Fruit fly (Drosophila melanogaster) whole organism, wandering third instar larva: ENCODE results near the gene CG3581.

Experiments
- CG32264 ChIP-seq: fragments of 200-800 bp; sonication (Bioruptor generic); optimal IDR thresholded peaks from 2 replicates; lab custom pipeline; 2016; ENCODE audit warnings: missing biosample characterization, missing genetic modification characterization
- CG9705 ChIP-seq: fragments of 200-800 bp; sonication (Bioruptor generic); optimal IDR thresholded peaks from 2 replicates; lab custom pipeline; 2018; ENCODE audit warnings: missing biosample characterization, mild to moderate bottlenecking, missing genetic modification characterization
- CrebA ChIP-seq: fragments of 200-800 bp; sonication (Bioruptor generic); optimal IDR thresholded peaks from 2 replicates; lab custom pipeline; 2016; ENCODE audit warnings: missing biosample characterization, mild to moderate bottlenecking, missing genetic modification characterization, borderline replicate concordance
- Dfd ChIP-seq: fragments of >200 bp; optimal IDR thresholded peaks from 2 replicates; lab custom pipeline; 2017; ENCODE audit warnings: missing biosample characterization, missing genetic modification characterization
- Dif ChIP-seq: fragments of 200-275, 200-300 bp; sonication (Bioruptor generic); optimal IDR thresholded peaks from 2 replicates; lab custom pipeline; 2018; ENCODE audit warnings: missing biosample characterization, missing genetic modification characterization; ENCODE audit not compliant: partially characterized antibody
- GATAd ChIP-seq: sonication (Bioruptor generic); optimal IDR thresholded peaks from 2 replicates; lab custom pipeline; 2016; ENCODE audit warnings: missing biosample characterization, missing genetic modification characterization
- HLH106 ChIP-seq: fragments of 200-800 bp; optimal IDR thresholded peaks from 3 replicates; lab custom pipeline; 2019; ENCODE audit warnings: missing biosample characterization, mild to moderate bottlenecking, missing genetic modification characterization, moderate library complexity
- Hr78 ChIP-seq: fragments of >200 bp; optimal IDR thresholded peaks from 2 replicates; lab custom pipeline; 2017; ENCODE audit warnings: missing biosample characterization, missing genetic modification characterization
- Hr83 ChIP-seq: fragments of 200-300 bp; sonication (Bioruptor generic); optimal IDR thresholded peaks from 2 replicates; lab custom pipeline; 2016; ENCODE audit warnings: missing biosample characterization, mild to moderate bottlenecking, missing genetic modification characterization, moderate library complexity; ENCODE audit not compliant: poor library complexity, severe bottlenecking
- Jra ChIP-seq: sonication (Bioruptor generic); optimal IDR thresholded peaks from 2 replicates; lab custom pipeline; 2016; ENCODE audit warnings: missing biosample characterization, missing genetic modification characterization
- Mio ChIP-seq: sonication (Bioruptor generic); optimal IDR thresholded peaks from 2 replicates; lab custom pipeline; 2016; ENCODE audit warnings: missing biosample characterization, missing genetic modification characterization
- N ChIP-seq: fragments of >200 bp; optimal IDR thresholded peaks from 2 replicates; lab custom pipeline; 2018; ENCODE audit warnings: missing biosample characterization, missing external identifiers, missing genetic modification characterization
- OdsH ChIP-seq: fragments of 200-800 bp; sonication (Bioruptor generic); optimal IDR thresholded peaks from 2 replicates; lab custom pipeline; 2016; ENCODE audit warnings: missing biosample characterization, mild to moderate bottlenecking, missing genetic modification characterization
- Rel ChIP-seq, 2 experiments: fragments of 200-800 bp; sonication (Bioruptor generic) in 1 of 2; optimal IDR thresholded peaks; 2 replicates in 1 of 2; 3 replicates in 1 of 2; lab custom pipeline; 2016 to 2019; ENCODE audit warnings: mild to moderate bottlenecking in 2 of 2, missing biosample characterization in 2 of 2, missing genetic modification characterization in 2 of 2, moderate library complexity in 1 of 2
- Sp1 ChIP-seq: fragments of 200-800 bp; sonication (Bioruptor generic); optimal IDR thresholded peaks from 3 replicates; lab custom pipeline; 2019; ENCODE audit warnings: missing biosample characterization, mild to moderate bottlenecking, missing genetic modification characterization, moderate library complexity
- Vsx2 ChIP-seq: fragments of 200-300, 225-300 bp; sonication (Bioruptor generic); optimal IDR thresholded peaks from 2 replicates; lab custom pipeline; 2018; ENCODE audit warnings: missing biosample characterization, missing genetic modification characterization; ENCODE audit not compliant: partially characterized antibody
- br ChIP-seq: fragments of 200-800 bp; sonication (Bioruptor generic); optimal IDR thresholded peaks from 2 replicates; lab custom pipeline; 2016; ENCODE audit warnings: missing biosample characterization, missing genetic modification characterization
- brk ChIP-seq: fragments of 200-800 bp; sonication (Bioruptor generic); optimal IDR thresholded peaks from 2 replicates; lab custom pipeline; 2016; ENCODE audit warnings: missing biosample characterization, mild to moderate bottlenecking, missing genetic modification characterization
- dl ChIP-seq, 2 experiments: fragments of 175-275, 200-275 bp in 1 of 2; fragments of 200-275 bp in 1 of 2; sonication (Bioruptor generic); optimal IDR thresholded peaks; lab custom pipeline; 2018; ENCODE audit warnings: mild to moderate bottlenecking in 2 of 2, missing biosample characterization in 2 of 2, missing genetic modification characterization in 2 of 2, moderate library complexity in 2 of 2; ENCODE audit not compliant: partially characterized antibody in 2 of 2, insufficient read depth in 1 of 2
- dmrt93B ChIP-seq: fragments of 200-800 bp; sonication (Bioruptor generic); optimal IDR thresholded peaks from 2 replicates; lab custom pipeline; 2018; ENCODE audit warnings: missing biosample characterization, mild to moderate bottlenecking, missing genetic modification characterization
- ey ChIP-seq: fragments of 200-800 bp; sonication (Bioruptor generic); optimal IDR thresholded peaks from 2 replicates; lab custom pipeline; 2016; ENCODE audit warnings: missing biosample characterization, missing genetic modification characterization
- foxo ChIP-seq, 2 experiments: fragments of 200-800 bp; sonication (Bioruptor generic); optimal IDR thresholded peaks; 2 replicates in 1 of 2; 3 replicates in 1 of 2; lab custom pipeline; 2016 to 2017; ENCODE audit warnings: missing biosample characterization in 2 of 2, missing genetic modification characterization in 2 of 2
- fru ChIP-seq: fragments of 200-800 bp; sonication (Bioruptor generic); optimal IDR thresholded peaks from 3 replicates; lab custom pipeline; 2016; ENCODE audit warnings: missing biosample characterization, mild to moderate bottlenecking, missing genetic modification characterization
- h ChIP-seq: fragments of 200-800 bp; sonication (Bioruptor generic); optimal IDR thresholded peaks from 3 replicates; lab custom pipeline; 2016; ENCODE audit warnings: missing biosample characterization, mild to moderate bottlenecking, missing genetic modification characterization
- jim ChIP-seq: fragments of 175-275, 200-325 bp; sonication (Bioruptor generic); optimal IDR thresholded peaks from 2 replicates; lab custom pipeline; 2016; ENCODE audit warnings: missing biosample characterization, mild to moderate bottlenecking, missing genetic modification characterization
- pan ChIP-seq: fragments of >200 bp; optimal IDR thresholded peaks from 2 replicates; lab custom pipeline; 2017
- psq ChIP-seq: fragments of 200-800 bp; sonication (Bioruptor generic); optimal IDR thresholded peaks from 3 replicates; lab custom pipeline; 2017; ENCODE audit warnings: missing biosample characterization, mild to moderate bottlenecking, missing genetic modification characterization, moderate library complexity
- sage ChIP-seq: fragments of 200-800 bp; sonication (Bioruptor generic); optimal IDR thresholded peaks from 2 replicates; lab custom pipeline; 2016; ENCODE audit warnings: missing biosample characterization, mild to moderate bottlenecking, missing genetic modification characterization
- sv ChIP-seq: fragments of 200-800 bp; sonication (Bioruptor generic); optimal IDR thresholded peaks from 3 replicates; lab custom pipeline; 2016; ENCODE audit warnings: missing biosample characterization, missing genetic modification characterization
- tai ChIP-seq: sonication (Bioruptor generic); optimal IDR thresholded peaks from 2 replicates; lab custom pipeline; 2016; ENCODE audit warnings: missing biosample characterization, missing genetic modification characterization
- usp ChIP-seq: fragments of >200 bp; optimal IDR thresholded peaks from 2 replicates; lab custom pipeline; 2017; ENCODE audit warnings: missing biosample characterization, missing genetic modification characterization

CG3581 gene

DNA sequence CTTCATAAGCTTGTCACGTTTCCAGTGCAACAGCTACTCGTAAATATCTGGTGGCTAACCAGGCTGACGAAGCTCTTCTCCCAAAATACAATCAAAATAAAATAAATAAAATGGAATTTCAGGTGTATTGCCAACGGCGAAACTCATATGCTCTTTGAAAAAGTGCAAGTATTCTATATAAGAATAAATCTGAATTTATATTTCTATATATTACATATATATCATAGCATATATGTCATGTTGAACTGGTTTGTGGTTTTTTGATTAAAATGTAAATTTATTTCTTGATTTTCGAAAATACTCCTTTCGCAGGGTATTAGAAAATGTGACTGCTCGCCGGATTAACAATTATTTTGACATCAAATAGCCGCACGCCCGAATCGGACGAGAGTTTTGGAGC lies 26.9 kb downstream of the CG3581 start (continued):
- no peak for TF ChIP-seq sv (GFP tag; lab: Kevin White, UChicago)

DNA sequence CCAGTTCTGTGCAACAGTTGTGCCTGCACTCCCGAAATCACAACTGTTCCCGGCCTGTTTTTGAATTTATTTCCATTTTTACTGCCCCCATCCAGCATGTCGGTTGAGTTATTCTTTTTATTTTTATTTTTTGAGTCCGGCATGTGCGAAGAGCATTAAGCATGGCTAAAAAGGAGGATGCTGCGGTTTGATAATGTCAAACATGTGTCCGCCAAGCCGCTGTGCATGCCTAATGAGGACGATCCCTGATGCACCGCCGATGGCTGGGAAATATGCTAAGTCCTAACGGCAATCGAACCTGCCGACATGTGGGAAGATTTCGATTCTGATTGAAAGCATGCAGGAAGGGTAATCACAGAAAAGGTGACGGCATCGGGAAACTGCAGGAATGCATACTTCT lies 28.1 kb downstream of the CG3581 start:
- no peak for TF ChIP-seq usp
- TF ChIP-seq Jra (GFP tag; lab: Kevin White, UChicago): no peak
- no peak for TF ChIP-seq br (GFP tag; lab: Kevin White, UChicago)
- TF ChIP-seq Dfd (GFP tag; lab: Kevin White, UChicago): no peak
- no peak for TF ChIP-seq pan
- no peak for TF ChIP-seq sage (GFP tag; lab: Kevin White, UChicago)
- no peak for TF ChIP-seq CG32264 (GFP tag; lab: Kevin White, UChicago)
- no peak for TF ChIP-seq ey (GFP tag; lab: Kevin White, UChicago)
- TF ChIP-seq Hr83 (GFP tag; lab: Kevin White, UChicago): no peak
- TF ChIP-seq CrebA (GFP tag; lab: Kevin White, UChicago): no peak
- TF ChIP-seq Vsx2 (GFP tag; lab: Kevin White, UChicago): no peak
- TF ChIP-seq HLH106 (tag; lab: Kevin White, UChicago): no peak
- TF ChIP-seq h (GFP tag; lab: Kevin White, UChicago): no peak
- TF ChIP-seq Rel (GFP tag; optimal IDR thresholded peaks at IDR 0.05; lab: Kevin White, UChicago): no peak
- TF ChIP-seq Rel (tag; optimal IDR thresholded peaks at IDR 0.05; lab: Kevin White, UChicago): no peak
- TF ChIP-seq fru (GFP tag; lab: Kevin White, UChicago): no peak
- no peak for TF ChIP-seq OdsH (GFP tag; lab: Kevin White, UChicago)
- TF ChIP-seq GATAd: no peak
- no peak for TF ChIP-seq Sp1 (GFP tag; lab: Kevin White, UChicago)
- TF ChIP-seq psq (GFP tag; lab: Kevin White, UChicago): no peak
- no peak for TF ChIP-seq tai (GFP tag; lab: Kevin White, UChicago)

DNA sequence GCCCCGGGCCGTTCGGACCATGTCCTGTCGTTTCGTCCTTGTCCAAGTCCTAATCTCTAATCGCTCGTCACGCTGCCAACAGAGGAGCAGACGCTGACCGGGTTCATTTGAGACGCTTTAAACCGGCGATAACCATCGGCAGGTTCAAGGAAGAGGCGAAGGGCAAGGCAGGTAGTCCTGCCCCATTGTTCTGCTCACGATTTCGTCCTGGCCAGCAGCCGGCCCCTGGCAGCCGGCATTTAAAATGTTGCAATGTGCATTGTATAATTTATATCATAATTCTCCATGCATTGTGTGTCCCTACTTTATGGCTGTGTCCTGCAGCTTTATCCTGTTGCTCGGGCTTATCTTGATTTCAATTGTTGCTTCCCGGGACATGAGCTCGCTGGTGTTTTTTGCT lies 29.4 kb downstream of the CG3581 start:
- no peak for TF ChIP-seq sv (GFP tag; lab: Kevin White, UChicago)
- no peak for TF ChIP-seq Mio
- TF ChIP-seq Hr78: no peak
- TF ChIP-seq pan: no peak
- TF ChIP-seq CG32264 (GFP tag; lab: Kevin White, UChicago): no peak
- no peak for TF ChIP-seq ey (GFP tag; lab: Kevin White, UChicago)
- TF ChIP-seq br (GFP tag; lab: Kevin White, UChicago): no peak
- TF ChIP-seq Rel (GFP tag; optimal IDR thresholded peaks at IDR 0.05; lab: Kevin White, UChicago): no peak
- TF ChIP-seq Rel (tag; optimal IDR thresholded peaks at IDR 0.05; lab: Kevin White, UChicago): no peak
- TF ChIP-seq Vsx2 (GFP tag; lab: Kevin White, UChicago): no peak
- no peak for TF ChIP-seq h (GFP tag; lab: Kevin White, UChicago)
- no peak for TF ChIP-seq brk
- TF ChIP-seq dmrt93B (GFP tag; lab: Kevin White, UChicago): no peak
- no peak for TF ChIP-seq Dif (GFP tag; lab: Kevin White, UChicago)
- TF ChIP-seq tai (GFP tag; lab: Kevin White, UChicago): no peak
- TF ChIP-seq foxo (GFP tag; optimal IDR thresholded peaks at IDR 0.05; lab: Kevin White, UChicago): no peak
- no peak for TF ChIP-seq usp

- no peak for TF ChIP-seq Hr78
- no peak for TF ChIP-seq dl (GFP tag; optimal IDR thresholded peaks at IDR 0.05; lab: Kevin White, UChicago; ENCODE audit: insufficient read depth in 1 of 2, partially characterized antibody in 2 of 2)
- no peak for TF ChIP-seq CG9705
- TF ChIP-seq foxo (GFP tag; optimal IDR thresholded peaks at IDR 0.05; lab: Kevin White, UChicago): no peak
- TF ChIP-seq jim (GFP tag; lab: Kevin White, UChicago): no peak
- no peak for TF ChIP-seq CG32264 (GFP tag; lab: Kevin White, UChicago)
- TF ChIP-seq CrebA (GFP tag; lab: Kevin White, UChicago): no peak
- no peak for TF ChIP-seq Dfd (GFP tag; lab: Kevin White, UChicago)
- TF ChIP-seq pan: no peak
- TF ChIP-seq tai (GFP tag; lab: Kevin White, UChicago): no peak
- TF ChIP-seq h (GFP tag; lab: Kevin White, UChicago): no peak
- no peak for TF ChIP-seq N (GFP tag; lab: Kevin White, UChicago)
- no peak for TF ChIP-seq br (GFP tag; lab: Kevin White, UChicago)
- no peak for TF ChIP-seq Sp1 (GFP tag; lab: Kevin White, UChicago)
These were observed 30.9 kb downstream of the CG3581 start for dm6 chr3R:19343534-19344325.
